Worm (Caenorhabditis elegans): ENCODE data around the gene nsy-7.

DNA sequence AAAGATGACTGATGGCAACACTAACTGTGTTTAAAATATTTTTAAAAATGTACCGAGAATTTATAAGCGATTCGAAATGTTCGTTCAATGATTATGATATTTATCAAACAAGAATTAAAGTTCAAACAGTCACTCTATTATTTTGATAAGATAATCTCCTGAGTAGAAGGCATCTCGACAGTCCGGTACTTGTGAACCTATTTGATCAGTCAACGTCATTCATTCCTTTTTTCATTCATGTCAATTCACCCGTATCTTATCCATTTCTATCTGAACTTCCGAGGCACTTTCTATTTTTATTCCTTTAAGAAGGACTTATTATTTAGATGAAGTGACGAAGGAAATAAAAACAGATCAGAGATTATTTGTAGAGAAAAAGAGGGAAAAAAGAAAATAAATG, 41.9 kb downstream of the nsy-7 start, which contains the start of gene nhr-258:
- TF ChIP-seq flt-1 (GFP tag; IDR thresholded peaks at IDR 0.05) = no peak
- TF ChIP-seq pes-1 (GFP tag; IDR thresholded peaks at IDR 0.05) = no peak
- no peak for TF ChIP-seq sea-1 (GFP tag; conservative IDR thresholded peaks at IDR 0.05)
- TF ChIP-seq B0310.2 (tag; optimal IDR thresholded peaks at IDR 0.05) = no peak

Data from whole organism, early embryonic.